Fruit fly (Drosophila melanogaster) whole organism, prepupa: Measurements from ENCODE around the gene CG33080.

Experiments
- Blimp-1 ChIP-seq: fragments of 200-800 bp; sonication (Bioruptor generic); optimal IDR thresholded peaks from 3 replicates; lab custom pipeline; 2017; ENCODE audit warnings: missing biosample characterization, missing genetic modification characterization, mild to moderate bottlenecking, moderate library complexity, missing genetic modification reagents
- CG10631 ChIP-seq: fragments of 200-800 bp; sonication (Bioruptor generic); optimal IDR thresholded peaks from 2 replicates; lab custom pipeline; 2016; ENCODE audit warnings: missing biosample characterization, missing genetic modification characterization
- CG1621 ChIP-seq: fragments of 200-800 bp; sonication (Bioruptor generic); optimal IDR thresholded peaks from 3 replicates; lab custom pipeline; 2018; ENCODE audit warnings: missing biosample characterization, mild to moderate bottlenecking, missing genetic modification characterization
- CG16779 ChIP-seq: fragments of 200-800 bp; sonication (Bioruptor generic); optimal IDR thresholded peaks from 3 replicates; lab custom pipeline; 2017; ENCODE audit warnings: missing biosample characterization, mild to moderate bottlenecking, missing genetic modification characterization
- CG3032 ChIP-seq: fragments of 200-800 bp; optimal IDR thresholded peaks from 2 replicates; lab custom pipeline; 2019; ENCODE audit warnings: missing biosample characterization, mild to moderate bottlenecking, missing genetic modification characterization, moderate library complexity
- CG31627 ChIP-seq: fragments of 200-800 bp; sonication (Bioruptor generic); optimal IDR thresholded peaks from 3 replicates; lab custom pipeline; 2016; ENCODE audit warnings: missing biosample characterization, missing genetic modification characterization
- CG32006 ChIP-seq: fragments of 200-800 bp; sonication (Bioruptor generic); optimal IDR thresholded peaks from 3 replicates; lab custom pipeline; 2017; ENCODE audit warnings: missing biosample characterization, mild to moderate bottlenecking, missing genetic modification characterization
- CG3919 ChIP-seq: fragments of 200-800 bp; sonication (Bioruptor generic); optimal IDR thresholded peaks from 3 replicates; lab custom pipeline; 2016; ENCODE audit warnings: missing biosample characterization, missing genetic modification characterization
- CG4318 ChIP-seq: fragments of 200-800 bp; sonication (Bioruptor generic); optimal IDR thresholded peaks from 3 replicates; lab custom pipeline; 2017; ENCODE audit warnings: missing biosample characterization, mild to moderate bottlenecking, missing genetic modification characterization
- CG6163 ChIP-seq: fragments of 200-800 bp; sonication (Bioruptor generic); IDR thresholded peaks from 3 replicates; pipeline ENCODE4 v1.3.6; 2022; ENCODE audit warnings: missing biosample characterization, missing genetic modification characterization
- CG6276 ChIP-seq: fragments of 200-800 bp; sonication (Bioruptor generic); optimal IDR thresholded peaks from 2 replicates; lab custom pipeline; 2017; ENCODE audit warnings: missing biosample characterization, mild to moderate bottlenecking, missing genetic modification characterization
- CG6792 ChIP-seq: fragments of 200-800 bp; sonication (Bioruptor generic); optimal IDR thresholded peaks from 3 replicates; lab custom pipeline; 2016; ENCODE audit warnings: missing biosample characterization, missing genetic modification characterization
- CG6808 ChIP-seq: fragments of 200-800 bp; sonication (Bioruptor generic); optimal IDR thresholded peaks from 3 replicates; lab custom pipeline; 2017; ENCODE audit warnings: missing biosample characterization, missing genetic modification characterization, mild to moderate bottlenecking, moderate library complexity, missing genetic modification reagents
- CG7368 ChIP-seq: fragments of 200-800 bp; sonication (Bioruptor generic); optimal IDR thresholded peaks from 3 replicates; lab custom pipeline; 2016; ENCODE audit warnings: missing biosample characterization, missing genetic modification characterization
- CG8119 ChIP-seq: fragments of 200-800 bp; sonication (Bioruptor generic); IDR thresholded peaks from 3 replicates; pipeline ENCODE4 v1.3.6; 2022; ENCODE audit warnings: missing biosample characterization, missing genetic modification characterization
- CG8319 ChIP-seq: fragments of 200-800 bp; sonication (Bioruptor generic); optimal IDR thresholded peaks from 3 replicates; lab custom pipeline; 2016; ENCODE audit warnings: missing biosample characterization, missing genetic modification characterization
- CG8632 ChIP-seq: fragments of 200-800 bp; sonication (Bioruptor generic); optimal IDR thresholded peaks from 3 replicates; lab custom pipeline; 2016; ENCODE audit warnings: missing biosample characterization, missing genetic modification characterization
- CG9139 ChIP-seq: fragments of 200-800 bp; sonication (Bioruptor generic); optimal IDR thresholded peaks from 3 replicates; lab custom pipeline; 2017; ENCODE audit warnings: missing biosample characterization, mild to moderate bottlenecking, missing genetic modification characterization
- Eip75B ChIP-seq: fragments of 200-800 bp; sonication (Bioruptor generic); optimal IDR thresholded peaks from 3 replicates; lab custom pipeline; 2016; ENCODE audit warnings: missing biosample characterization, missing genetic modification characterization
- Eip78C ChIP-seq: fragments of 200-800 bp; sonication (Bioruptor generic); peaks from one replicate; lab custom pipeline; 2016; ENCODE audit warnings: missing biosample characterization, missing genetic modification characterization
- Ets21C ChIP-seq: fragments of 200-800 bp; sonication (Bioruptor generic); optimal IDR thresholded peaks from 3 replicates; lab custom pipeline; 2016; ENCODE audit warnings: missing biosample characterization, missing genetic modification characterization
- Ets96B ChIP-seq: fragments of 200-800 bp; optimal IDR thresholded peaks from 2 replicates; lab custom pipeline; 2019; ENCODE audit warnings: missing biosample characterization, mild to moderate bottlenecking, missing genetic modification characterization, moderate library complexity
- Gug ChIP-seq: fragments of 200-800 bp; sonication (Bioruptor generic); IDR thresholded peaks from 2 replicates; pipeline ENCODE4 v1.3.6; 2022; ENCODE audit warnings: missing biosample characterization, missing genetic modification characterization
- Hr38 ChIP-seq: sonication (Bioruptor generic); optimal IDR thresholded peaks from 2 replicates; lab custom pipeline; 2016; ENCODE audit warnings: missing biosample characterization, missing genetic modification characterization
- Hr39 ChIP-seq: fragments of 200-800 bp; sonication (Bioruptor generic); optimal IDR thresholded peaks from 2 replicates; lab custom pipeline; 2016; ENCODE audit warnings: missing biosample characterization, missing genetic modification characterization
- Hr4 ChIP-seq: fragments of 200-800 bp; sonication (Bioruptor generic); optimal IDR thresholded peaks from 3 replicates; lab custom pipeline; 2016; ENCODE audit warnings: missing biosample characterization, missing genetic modification characterization
- Lpt ChIP-seq: fragments of 200-800 bp; sonication (Bioruptor generic); optimal IDR thresholded peaks from 3 replicates; lab custom pipeline; 2016; ENCODE audit warnings: missing biosample characterization, missing genetic modification characterization
- Met ChIP-seq: fragments of 200-800 bp; sonication (Bioruptor generic); optimal IDR thresholded peaks from 3 replicates; lab custom pipeline; 2016; ENCODE audit warnings: missing biosample characterization, missing genetic modification characterization
- OdsH ChIP-seq: fragments of 200-800 bp; sonication (Bioruptor generic); optimal IDR thresholded peaks from 3 replicates; lab custom pipeline; 2016; ENCODE audit warnings: missing biosample characterization, missing genetic modification characterization
- Smox ChIP-seq: fragments of 200-800 bp; sonication (Bioruptor generic); optimal IDR thresholded peaks from 3 replicates; lab custom pipeline; 2016; ENCODE audit warnings: missing biosample characterization, missing genetic modification characterization
- achi ChIP-seq: fragments of 200-800 bp; sonication (Bioruptor generic); optimal IDR thresholded peaks from 3 replicates; lab custom pipeline; 2016; ENCODE audit warnings: missing biosample characterization, missing genetic modification characterization
- acj6 ChIP-seq: fragments of 200-800 bp; sonication (Bioruptor generic); optimal IDR thresholded peaks from 3 replicates; lab custom pipeline; 2016; ENCODE audit warnings: missing biosample characterization, missing genetic modification characterization
- dac ChIP-seq: fragments of 200-800 bp; sonication (Bioruptor generic); optimal IDR thresholded peaks from 2 replicates; lab custom pipeline; 2017; ENCODE audit warnings: missing biosample characterization, mild to moderate bottlenecking, missing genetic modification characterization
- eg ChIP-seq: fragments of 200-800 bp; sonication (Bioruptor generic); IDR thresholded peaks from 3 replicates; pipeline ENCODE4 v1.3.6; 2022; ENCODE audit warnings: missing biosample characterization, missing genetic modification characterization
- esn ChIP-seq: fragments of 200-800 bp; sonication (Bioruptor generic); optimal IDR thresholded peaks from 2 replicates; lab custom pipeline; 2016; ENCODE audit warnings: missing biosample characterization, mild to moderate bottlenecking, missing genetic modification characterization, moderate library complexity
- fd59A ChIP-seq: fragments of 200-800 bp; sonication (Bioruptor generic); optimal IDR thresholded peaks from 2 replicates; lab custom pipeline; 2017; ENCODE audit warnings: missing biosample characterization, mild to moderate bottlenecking, missing genetic modification characterization, missing genetic modification reagents
- fd85E ChIP-seq: fragments of 200-800 bp; sonication (Bioruptor generic); optimal IDR thresholded peaks from 3 replicates; lab custom pipeline; 2016; ENCODE audit warnings: missing biosample characterization, missing genetic modification characterization
- fkh ChIP-seq: fragments of 200-800 bp; sonication (Bioruptor generic); optimal IDR thresholded peaks from 3 replicates; lab custom pipeline; 2017; ENCODE audit warnings: missing biosample characterization, mild to moderate bottlenecking, missing genetic modification characterization, moderate library complexity
- lz ChIP-seq: fragments of 200-800 bp; sonication (Bioruptor generic); optimal IDR thresholded peaks from 3 replicates; lab custom pipeline; 2016; ENCODE audit warnings: missing biosample characterization, missing genetic modification characterization
- net ChIP-seq: fragments of 200-800 bp; sonication (Bioruptor generic); optimal IDR thresholded peaks from 3 replicates; lab custom pipeline; 2016; ENCODE audit warnings: missing biosample characterization, missing genetic modification characterization
- salr ChIP-seq, 2 experiments: fragments of 200-800 bp; sonication (Bioruptor generic); optimal IDR thresholded peaks; 3 replicates each; lab custom pipeline; 2016 to 2018; ENCODE audit warnings: missing biosample characterization in 2 of 2, missing genetic modification characterization in 2 of 2, mild to moderate bottlenecking in 1 of 2
- ss ChIP-seq, 2 experiments: fragments of 200-800 bp; sonication (Bioruptor generic); optimal IDR thresholded peaks; 2 replicates in 1 of 2; 3 replicates in 1 of 2; lab custom pipeline; 2017 to 2018; ENCODE audit warnings: mild to moderate bottlenecking in 2 of 2, missing biosample characterization in 2 of 2, missing genetic modification characterization in 2 of 2, moderate library complexity in 1 of 2
- svp ChIP-seq: fragments of 200-800 bp; sonication (Bioruptor generic); peaks from one replicate; lab custom pipeline; 2016; ENCODE audit warnings: missing biosample characterization, missing genetic modification characterization
- topi ChIP-seq: fragments of 200-800 bp; sonication (Bioruptor generic); optimal IDR thresholded peaks from 3 replicates; lab custom pipeline; 2016; ENCODE audit warnings: missing biosample characterization, missing genetic modification characterization

CG33080 gene

dm6 chrX:5679079-5679932 is 38.3 kb downstream of the CG33080 start (continued):
- TF ChIP-seq CG10631 = no peak
- peak; percentile 70 for TF ChIP-seq acj6 (GFP tag; lab: Kevin White, UChicago)
- TF ChIP-seq fd59A (GFP tag; lab: Kevin White, UChicago) = peak; percentile 26
- TF ChIP-seq Gug (GFP tag; lab: Robert Waterston, UW) = no peak
- TF ChIP-seq CG3032 (tag; lab: Kevin White, UChicago) = peak; percentile 52
- peak; percentile 86 for TF ChIP-seq Hr39
- peak; percentile 56 for TF ChIP-seq CG8319
- peak; percentile 23 for TF ChIP-seq Blimp-1
- no peak for TF ChIP-seq svp (GFP tag; lab: Kevin White, UChicago)
- TF ChIP-seq Met (GFP tag; lab: Kevin White, UChicago) = peak; percentile 87

- TF ChIP-seq net (GFP tag; lab: Kevin White, UChicago) (no peak), Ets21C (GFP tag; lab: Kevin White, UChicago) (no peak), Eip78C (GFP tag; lab: Kevin White, UChicago) (no peak), fkh (GFP tag; lab: Kevin White, UChicago) (peak; percentile 68), acj6 (GFP tag; lab: Kevin White, UChicago) (no peak), dac (no peak), CG8119 (GFP tag; lab: Robert Waterston, UW) (no peak), Met (GFP tag; lab: Kevin White, UChicago) (no peak)
- TF ChIP-seq, all 60 proteins: peak for 1
These were observed 39.5 kb downstream of the CG33080 start for dm6 chrX:5678178-5678470.

- TF ChIP-seq lz (GFP tag; lab: Kevin White, UChicago) (peak; percentile 13), Eip78C (GFP tag; lab: Kevin White, UChicago) (peak; percentile 67), ss (GFP tag; optimal IDR thresholded peaks at IDR 0.05; lab: Kevin White, UChicago) (peak; percentile 13 to 41), esn (peak; percentile 45), CG6163 (GFP tag; lab: Robert Waterston, UW) (peak; percentile 15; the same call in 1 of the 3 replicates), CG1621 (tag; lab: Kevin White, UChicago) (no peak), Eip75B (GFP tag; lab: Kevin White, UChicago) (peak; percentile 11), CG6792 (GFP tag; lab: Kevin White, UChicago) (peak; percentile 12), topi (GFP tag; lab: Kevin White, UChicago) (peak; percentile 17), CG10631 (no peak), CG8632 (GFP tag; lab: Kevin White, UChicago) (peak; percentile 28), Lpt (GFP tag; lab: Kevin White, UChicago) (no peak), Ets21C (GFP tag; lab: Kevin White, UChicago) (no peak), salr (GFP tag; optimal IDR thresholded peaks at IDR 0.05; lab: Kevin White, UChicago) (no peak), fd59A (GFP tag; lab: Kevin White, UChicago) (no peak), CG16779 (tag; lab: Kevin White, UChicago) (no peak), CG4318 (GFP tag; lab: Kevin White, UChicago) (no peak), CG3919 (GFP tag; lab: Kevin White, UChicago) (peak; percentile 5), CG9139 (GFP tag; lab: Kevin White, UChicago) (no peak), Hr38 (GFP tag; lab: Kevin White, UChicago) (no peak), OdsH (peak; percentile 12), CG6276 (GFP tag; lab: Kevin White, UChicago) (no peak), Gug (GFP tag; lab: Robert Waterston, UW) (no peak), CG31627 (no peak), achi (no peak), Smox (peak; percentile 35), Ets96B (peak; percentile 1), Met (GFP tag; lab: Kevin White, UChicago) (peak; percentile 52), eg (GFP tag; lab: Robert Waterston, UW) (0 out of 3 replicates have a peak, but pooled peaks have one; percentile 21), fd85E (GFP tag; lab: Kevin White, UChicago) (no peak), CG32006 (GFP tag; lab: Kevin White, UChicago) (no peak), CG8119 (GFP tag; lab: Robert Waterston, UW) (no peak), CG6808 (GFP tag; lab: Kevin White, UChicago) (peak; percentile 4), CG7368 (GFP tag; lab: Kevin White, UChicago) (peak; percentile 34), dac (no peak), CG8319 (no peak), Hr4 (GFP tag; lab: Kevin White, UChicago) (no peak)
These were observed 40.0 kb downstream of the CG33080 start for dm6 chrX:5677400-5678177.
